Fruit fly (Drosophila melanogaster): Measurements from ENCODE around the gene CG12115.

Gene CG12115

DNA sequence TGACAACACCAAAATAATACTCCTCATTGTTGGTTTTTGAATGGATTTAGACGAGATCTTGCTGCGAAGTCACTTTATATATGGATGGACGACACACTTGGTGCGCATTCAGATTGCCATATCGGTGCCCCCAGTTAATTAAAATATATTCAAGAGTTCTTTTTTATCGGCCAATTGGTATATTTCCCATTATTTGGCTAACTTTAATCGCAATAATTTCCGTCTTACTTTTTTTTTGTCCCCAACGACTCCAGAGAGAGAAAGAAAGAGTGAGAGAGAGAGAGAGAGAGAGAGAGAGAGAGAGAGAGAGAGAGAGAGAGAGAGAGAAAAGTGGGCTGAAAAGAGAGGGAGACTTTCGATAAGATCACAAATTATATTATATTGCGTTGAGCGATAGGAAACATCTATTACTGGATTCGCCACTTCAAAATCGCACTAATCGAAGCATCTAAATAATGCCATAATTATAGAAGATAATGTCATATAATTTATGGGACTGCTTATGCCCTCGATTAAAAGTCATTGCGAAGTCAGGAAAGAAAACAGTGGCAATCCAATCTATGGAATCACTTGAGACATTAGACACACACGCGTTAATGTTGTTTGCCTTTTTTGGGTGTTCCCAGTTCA lies at the start of gene CG12115:
TSS of gene CG12115 (minus strand) at position 51 of the 630 bp plus-strand sequence.
- TF ChIP-seq CG8478 (optimal IDR thresholded peaks at IDR 0.05) (no peak), CTCF (optimal IDR thresholded peaks at IDR 0.05) (no peak)

DNA sequence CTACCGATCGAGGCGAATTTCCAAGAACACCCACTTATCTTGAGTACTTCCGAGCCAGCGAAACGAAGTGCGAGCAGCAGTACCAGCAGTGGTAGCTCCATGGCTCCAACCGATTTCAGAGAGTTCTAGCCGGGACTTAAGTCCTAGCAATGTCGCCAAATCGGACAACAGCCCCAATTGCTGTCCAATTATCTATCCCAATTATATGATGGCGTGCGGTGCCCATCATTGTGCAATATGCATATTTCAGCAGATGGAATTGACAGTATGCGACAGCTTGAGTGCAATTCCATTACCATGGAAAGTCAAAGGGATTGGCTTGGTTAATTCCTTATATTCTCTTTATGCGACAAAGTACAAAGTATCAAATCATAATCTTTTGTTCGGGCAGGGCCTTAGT lies 46.1 kb upstream of the CG12115 start, which contains the start of gene Ir8a:
TSS of gene Ir8a (minus strand) at position 101 of the 400 bp plus-strand sequence.
- no peak for TF ChIP-seq CG8478 (optimal IDR thresholded peaks at IDR 0.05)
- no peak for TF ChIP-seq CTCF (optimal IDR thresholded peaks at IDR 0.05)

DNA sequence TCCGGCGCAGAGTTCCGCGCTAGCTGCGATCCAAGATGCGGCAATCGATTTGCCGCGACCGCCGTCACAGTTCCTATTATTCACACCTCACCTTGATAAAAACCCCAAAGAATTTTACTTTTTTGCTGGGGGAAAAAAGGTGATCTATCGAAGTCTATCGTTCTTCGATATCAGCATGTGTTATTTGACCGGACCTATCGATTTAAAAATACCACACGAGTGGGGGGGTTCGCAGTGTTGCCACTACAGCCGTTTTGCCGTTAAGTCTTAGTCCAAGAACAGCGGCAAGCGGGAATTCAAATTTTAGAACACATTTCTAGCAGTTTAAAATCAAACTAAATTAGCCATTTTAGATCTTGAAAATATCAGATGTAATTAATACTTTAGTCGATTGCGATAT lies 41.8 kb upstream of the CG12115 start, which contains the start of gene CG12121:
TSS of gene CG12121 (minus strand) at position 180 of the 400 bp plus-strand sequence.
- TF ChIP-seq CG8478 (optimal IDR thresholded peaks at IDR 0.05) (no peak), CTCF (optimal IDR thresholded peaks at IDR 0.05) (no peak)

DNA sequence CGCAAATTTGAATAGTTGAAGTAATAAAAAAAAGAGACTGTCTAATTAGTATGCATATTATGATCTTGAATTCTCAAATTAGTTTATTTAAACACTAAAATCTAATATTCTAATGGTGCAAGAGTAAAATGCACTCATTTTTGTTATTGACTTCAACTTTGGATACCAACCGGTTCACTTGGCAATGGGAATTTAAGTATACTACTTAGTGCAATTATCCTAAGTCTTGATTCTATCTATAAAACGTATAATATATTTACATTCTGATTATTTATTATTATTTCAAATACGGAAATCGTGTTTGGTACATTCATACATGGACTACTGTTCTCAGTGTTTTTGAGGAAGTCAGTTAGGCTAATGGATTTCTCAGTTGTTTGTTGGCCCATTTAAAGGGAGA lies 36.4 kb upstream of the CG12115 start, which contains the start of gene Gr8a:
TSS of gene Gr8a (plus strand) at position 301 of the 400 bp plus-strand sequence.
- TF ChIP-seq CG8478 (optimal IDR thresholded peaks at IDR 0.05) (no peak), CTCF (optimal IDR thresholded peaks at IDR 0.05) (no peak)

DNA sequence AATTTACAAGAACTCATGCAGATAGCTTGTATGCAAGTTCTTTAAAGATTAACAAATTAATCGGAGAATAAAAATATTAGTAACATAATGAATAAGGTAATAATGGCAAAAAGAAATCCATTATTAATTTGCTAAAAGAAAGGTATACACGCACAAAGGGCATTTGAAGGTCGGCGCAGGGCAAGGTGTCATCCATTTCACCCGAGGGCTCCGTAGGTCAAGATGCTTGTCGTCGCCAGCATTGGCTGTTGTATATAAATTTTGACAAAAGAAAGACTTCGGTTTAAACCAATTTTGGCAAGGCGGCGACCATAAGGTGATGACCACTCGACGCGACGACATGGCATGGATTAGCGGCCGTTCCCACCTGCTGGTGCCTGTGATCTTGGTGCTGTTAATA lies 34.7 kb upstream of the CG12115 start, which contains the start of gene CG15370:
TSS of gene CG15370 (plus strand) at position 301 of the 400 bp plus-strand sequence.
- TF ChIP-seq CTCF (optimal IDR thresholded peaks at IDR 0.05): no peak
- TF ChIP-seq CG8478 (optimal IDR thresholded peaks at IDR 0.05): no peak

DNA sequence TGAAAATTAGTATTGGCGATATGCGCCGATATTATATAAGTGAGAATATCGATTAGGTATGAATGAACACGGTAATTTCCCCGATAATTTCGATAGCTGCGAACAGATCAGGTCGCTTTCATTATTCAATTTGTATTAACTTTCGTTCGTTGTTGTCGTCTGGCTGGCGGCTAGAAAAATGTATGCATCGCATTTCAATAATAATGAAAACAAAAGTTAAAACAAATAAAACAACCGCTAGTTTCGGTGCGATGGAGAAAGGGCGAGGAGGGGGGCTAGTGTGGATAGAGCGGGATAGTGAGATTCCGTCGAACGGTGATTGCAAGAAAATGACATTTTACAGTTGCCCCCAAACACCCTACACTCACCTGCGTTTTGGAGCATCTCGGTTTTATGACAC lies 34.0 kb upstream of the CG12115 start:
- TF ChIP-seq CG8478 (optimal IDR thresholded peaks at IDR 0.05) (no peak), CTCF (optimal IDR thresholded peaks at IDR 0.05) (no peak)

DNA sequence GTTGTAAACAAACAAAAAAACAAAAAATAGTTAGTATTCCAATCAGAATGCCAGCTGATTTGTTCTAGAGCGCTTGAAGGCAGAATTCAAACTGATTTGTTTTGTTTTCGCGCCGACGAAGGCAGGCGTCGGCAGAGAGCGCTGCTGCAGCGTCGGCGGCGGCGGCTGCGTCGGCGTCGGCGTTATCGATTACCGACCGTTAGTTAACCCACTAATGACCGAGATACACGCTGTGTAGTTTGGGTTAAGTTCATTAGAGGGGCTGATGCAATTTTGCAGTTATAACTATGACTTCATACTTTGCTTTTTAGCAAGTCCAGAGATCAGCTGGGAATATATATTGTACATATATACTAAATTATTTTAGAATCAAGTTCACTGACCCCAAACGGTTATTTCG lies 32.8 kb upstream of the CG12115 start, which contains the start of gene t:
TSS of gene t (minus strand) at position 76 of the 400 bp plus-strand sequence.
- TF ChIP-seq CG8478 (optimal IDR thresholded peaks at IDR 0.05): no peak
- TF ChIP-seq CTCF (optimal IDR thresholded peaks at IDR 0.05): no peak

DNA sequence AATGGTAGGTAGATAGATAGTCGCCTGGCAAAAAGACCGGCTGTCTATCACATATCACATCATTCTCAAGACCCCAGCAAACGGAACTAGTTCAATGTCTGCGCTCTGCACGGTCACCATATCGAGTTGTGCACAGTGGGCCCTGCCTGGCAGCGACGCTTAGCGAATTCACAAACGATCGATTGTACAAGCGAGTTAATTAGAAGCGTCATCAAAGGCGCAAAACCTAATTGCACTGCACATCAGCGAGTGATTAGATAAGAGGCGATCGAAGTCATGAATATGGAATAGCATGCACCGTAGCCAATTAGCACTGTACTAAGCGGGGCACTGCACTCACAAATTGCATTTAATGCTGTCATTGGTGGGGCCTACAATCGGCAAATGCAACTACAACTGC lies 30.0 kb upstream of the CG12115 start:
- TF ChIP-seq CG8478 (optimal IDR thresholded peaks at IDR 0.05) (no peak), CTCF (optimal IDR thresholded peaks at IDR 0.05) (no peak)

DNA sequence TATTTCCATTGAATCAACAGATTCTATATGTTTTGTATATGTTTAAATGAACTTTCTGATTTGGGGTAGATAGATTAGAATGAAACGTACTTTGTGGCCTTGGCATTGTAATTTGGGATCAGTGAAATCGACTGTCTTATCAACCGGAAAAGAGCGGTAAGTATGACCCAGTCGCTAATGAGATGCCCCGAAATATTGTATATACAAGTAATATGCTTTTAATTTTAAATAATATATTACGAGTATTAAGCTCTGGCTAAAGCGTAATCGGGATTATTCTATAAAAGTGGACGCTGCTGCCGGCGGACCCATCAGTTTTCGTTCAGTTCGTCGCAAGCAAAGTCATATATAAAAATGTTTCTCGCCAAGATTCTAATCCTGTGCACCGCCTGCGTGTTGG lies 26.2 kb upstream of the CG12115 start, which contains the start of gene CG15369:
TSS of gene CG15369 (plus strand) at position 301 of the 400 bp plus-strand sequence.
- TF ChIP-seq CTCF (optimal IDR thresholded peaks at IDR 0.05) (no peak), CG8478 (optimal IDR thresholded peaks at IDR 0.05) (no peak)

DNA sequence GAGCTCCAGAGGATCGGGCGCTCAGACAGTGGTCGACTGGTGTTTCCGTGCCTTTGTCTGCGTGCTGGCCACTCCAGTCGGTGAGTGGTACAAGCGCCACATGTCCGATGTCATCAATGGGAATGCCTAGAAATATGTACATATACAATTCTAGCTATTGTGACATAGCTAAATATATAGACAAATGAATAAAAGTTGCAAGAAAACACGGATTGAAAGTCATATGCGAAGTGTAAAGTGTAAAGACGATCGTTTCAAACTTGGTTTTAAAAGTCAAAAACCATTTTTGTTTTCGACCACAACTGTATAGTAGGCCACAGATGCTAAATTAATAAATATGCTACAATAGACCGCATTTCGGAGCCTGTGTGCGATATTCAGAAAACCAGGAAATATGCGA lies 25.1 kb upstream of the CG12115 start, which contains the start of gene CG15368:
TSS of gene CG15368 (plus strand) at position 301 of the 400 bp plus-strand sequence.
- TF ChIP-seq CTCF (optimal IDR thresholded peaks at IDR 0.05) (no peak), CG8478 (optimal IDR thresholded peaks at IDR 0.05) (no peak)

DNA sequence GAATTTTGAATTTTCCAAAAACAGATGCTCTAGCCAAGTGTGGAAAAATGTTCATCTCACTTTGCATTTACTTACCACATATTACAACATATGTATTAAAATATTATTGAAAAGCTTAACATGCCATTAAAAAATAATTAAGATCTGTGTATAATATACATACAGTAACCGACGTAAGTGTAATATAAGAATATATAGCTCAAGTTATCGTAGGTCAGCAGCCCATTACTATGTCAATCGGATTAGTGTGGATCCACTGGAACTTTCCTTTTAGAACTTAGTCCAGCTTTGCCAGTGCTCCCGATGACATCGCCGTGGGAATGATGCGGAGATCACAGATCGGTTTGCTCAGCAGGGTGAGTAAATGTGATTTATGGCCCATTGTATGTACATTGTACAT lies 24.2 kb upstream of the CG12115 start, which contains the start of gene Obp8a:
TSS of gene Obp8a (plus strand) at position 301 of the 400 bp plus-strand sequence.
- TF ChIP-seq CG8478 (optimal IDR thresholded peaks at IDR 0.05) (no peak), CTCF (optimal IDR thresholded peaks at IDR 0.05) (no peak)

DNA sequence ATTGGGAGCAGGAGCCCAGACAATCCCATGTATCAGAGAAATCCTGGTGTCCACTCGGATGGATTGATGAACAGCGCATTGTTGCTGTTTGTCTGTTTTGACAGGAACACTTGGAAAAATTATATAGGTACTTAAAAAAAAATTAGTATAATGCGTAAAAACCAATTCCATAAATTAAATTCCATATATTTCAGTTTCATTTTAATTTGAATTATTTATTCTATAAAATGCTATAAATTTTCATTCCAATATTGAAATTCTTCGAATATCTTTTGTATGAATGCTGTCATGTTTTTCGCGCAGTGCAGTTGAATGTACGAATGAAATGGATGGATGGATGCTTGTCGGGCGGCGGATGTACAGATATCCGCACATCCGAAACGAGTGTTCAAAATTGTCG lies 20.4 kb upstream of the CG12115 start, which contains the start of gene SmydA-9:
TSS of gene SmydA-9 (minus strand) at position 101 of the 400 bp plus-strand sequence.
- TF ChIP-seq CG8478 (optimal IDR thresholded peaks at IDR 0.05) (no peak), CTCF (optimal IDR thresholded peaks at IDR 0.05) (no peak)

DNA sequence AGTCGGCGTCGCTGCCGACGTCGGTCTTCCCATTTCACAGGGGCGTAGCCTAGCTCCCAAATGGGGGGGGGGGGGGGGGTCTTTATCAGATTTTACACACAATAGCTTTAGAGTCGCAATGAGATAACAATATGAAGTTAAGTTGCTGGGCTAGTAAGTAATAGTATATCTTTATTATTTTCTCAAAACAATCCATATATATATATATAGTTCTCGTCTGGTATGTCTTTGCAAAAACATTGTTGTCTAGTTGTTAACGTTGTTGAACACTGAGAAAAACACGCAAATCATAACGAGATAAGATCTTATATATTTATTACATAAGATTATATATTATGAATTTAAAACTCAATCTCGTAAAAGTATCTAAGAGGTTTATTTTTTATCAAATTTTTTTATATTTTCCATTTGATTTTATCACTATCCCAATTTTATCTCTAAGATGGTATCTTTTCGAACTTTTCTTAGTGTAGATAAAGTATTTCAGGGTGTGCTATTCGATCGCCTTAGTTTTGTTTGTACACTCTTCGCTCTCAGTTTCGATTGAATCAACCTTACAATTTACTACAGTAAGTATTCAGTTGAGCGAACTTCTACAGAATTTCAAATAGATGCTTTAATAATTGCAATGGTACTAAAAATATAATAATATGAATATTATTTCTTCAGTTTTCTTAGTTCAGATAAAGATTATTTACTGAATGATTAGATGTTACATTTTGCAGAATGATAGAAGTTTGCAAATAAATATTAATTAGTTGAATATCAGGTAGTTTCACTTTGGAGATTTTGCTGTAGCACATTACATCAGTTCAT lies 11.7 kb upstream of the CG12115 start:
- TF ChIP-seq CTCF (optimal IDR thresholded peaks at IDR 0.05) (no peak), CG8478 (optimal IDR thresholded peaks at IDR 0.05) (no peak)

DNA sequence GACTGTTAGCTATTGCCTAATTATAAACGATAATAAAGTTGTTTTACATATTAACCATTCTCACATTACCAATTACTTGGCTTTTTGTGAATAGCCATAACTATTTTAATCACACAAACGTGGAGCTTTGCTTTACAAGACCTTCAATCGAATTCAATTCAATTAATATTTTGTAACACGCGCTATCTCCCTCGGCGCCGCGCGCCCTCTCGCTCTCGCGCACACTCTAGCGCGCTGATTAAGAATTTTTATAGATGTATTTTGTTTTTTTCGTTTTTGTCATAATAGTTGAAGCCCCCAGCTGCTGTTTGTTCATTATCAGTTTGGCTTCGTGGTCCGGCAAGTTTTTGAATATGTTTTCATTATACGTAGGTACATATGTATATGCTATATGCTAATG lies 10.7 kb upstream of the CG12115 start:
- no peak for TF ChIP-seq CG8478 (optimal IDR thresholded peaks at IDR 0.05)
- TF ChIP-seq CTCF (optimal IDR thresholded peaks at IDR 0.05): no peak

DNA sequence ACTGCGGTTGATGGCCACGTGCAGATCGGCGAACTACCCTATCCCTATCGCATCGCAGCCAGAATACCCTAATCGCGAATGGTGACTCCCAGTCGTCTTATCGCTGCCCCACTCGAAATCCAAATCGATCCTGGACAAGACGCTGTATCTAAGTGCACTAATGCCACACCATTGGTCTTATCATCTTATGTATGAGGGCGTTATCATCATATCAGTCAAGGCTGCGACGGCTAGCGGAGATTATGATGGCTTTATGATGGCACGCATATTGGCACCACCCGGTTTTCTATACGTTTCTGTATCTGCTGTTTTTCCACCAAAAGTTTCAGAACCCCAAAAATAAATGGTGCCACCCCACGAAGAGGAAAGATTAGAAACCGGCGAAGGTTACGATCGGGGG lies 9.8 kb upstream of the CG12115 start:
- TF ChIP-seq CTCF (optimal IDR thresholded peaks at IDR 0.05): no peak
- TF ChIP-seq CG8478 (optimal IDR thresholded peaks at IDR 0.05): no peak
